Worm (Caenorhabditis elegans) whole organism, midembryonic: ENCODE results near the gene trpl-5.

Experiments used
- T22C8.4 ChIP-seq: fragments of 200-800 bp; sonication (Bioruptor generic); IDR thresholded peaks from 2 replicates; pipeline ENCODE4 v1.3.6; 2022; ENCODE audit warnings: missing genetic modification characterization, missing compliant biosample characterization
- cog-1 ChIP-seq: sonication (generic microtip); optimal IDR thresholded peaks from 2 replicates; lab custom pipeline; 2016; ENCODE audit warnings: missing genetic modification characterization, missing compliant biosample characterization
- flt-1 ChIP-seq: fragments of 200-800 bp; sonication (Bioruptor generic); IDR thresholded peaks from 2 replicates; pipeline ENCODE4 v1.3.6; 2022; ENCODE audit warnings: missing genetic modification characterization, missing compliant biosample characterization
- klf-2 ChIP-seq: fragments of 200-800 bp; sonication (Bioruptor generic); conservative IDR thresholded peaks from 2 replicates; pipeline ENCODE4 v1.3.6; 2022; ENCODE audit warnings: missing genetic modification reagents, missing genetic modification characterization, missing compliant biosample characterization
- med-1 ChIP-seq: sonication (generic microtip); optimal IDR thresholded peaks from 2 replicates; lab custom pipeline; 2017; ENCODE audit warnings: missing genetic modification characterization, mild to moderate bottlenecking, missing compliant biosample characterization, antibody characterized with exemption, missing genetic modification reagents; ENCODE audit not compliant: insufficient read depth
- ref-1 ChIP-seq: fragments of 200-800 bp; sonication (Bioruptor generic); conservative IDR thresholded peaks from 2 replicates; pipeline ENCODE4 v1.3.6; 2022; ENCODE audit warnings: missing genetic modification reagents, missing genetic modification characterization, missing compliant biosample characterization
- tab-1 ChIP-seq: fragments of 200-800 bp; sonication (Bioruptor generic); IDR thresholded peaks from 2 replicates; pipeline ENCODE4 v1.3.6; 2022; ENCODE audit warnings: missing genetic modification characterization, missing compliant biosample characterization
- ztf-23 ChIP-seq: fragments of 200-800 bp; sonication (Bioruptor generic); IDR thresholded peaks from 2 replicates; pipeline ENCODE4 v1.3.6; 2022; ENCODE audit warnings: missing genetic modification reagents, missing genetic modification characterization, missing compliant biosample characterization
- ztf-29 ChIP-seq: fragments of 200-800 bp; sonication (Bioruptor generic); IDR thresholded peaks from 2 replicates; pipeline ENCODE4 v1.3.6; 2022; ENCODE audit warnings: missing genetic modification reagents, missing genetic modification characterization, missing compliant biosample characterization

Gene trpl-5

ce11 chrII:2042447-2042846 lies 48.0 kb downstream of the trpl-5 start, which contains the start of gene bath-20:
bath-20 (minus strand) TSS chrII:2042547.
- TF ChIP-seq ref-1 = no peak
- TF ChIP-seq ztf-23 = no peak
- no peak for TF ChIP-seq tab-1 (GFP tag; lab: Robert Waterston, UW)
- TF ChIP-seq med-1 (GFP tag; lab: Kevin White, UChicago) = no peak
- TF ChIP-seq ztf-29 (GFP tag; lab: Robert Waterston, UW) = no peak
- TF ChIP-seq cog-1 (tag; lab: Kevin White, UChicago) = no peak
- no peak for TF ChIP-seq klf-2 (GFP tag; lab: Robert Waterston, UW)
- TF ChIP-seq flt-1 (GFP tag; lab: Robert Waterston, UW) = no peak
- TF ChIP-seq T22C8.4 = no peak

ce11 chrII:2039288-2039687 lies 51.1 kb downstream of the trpl-5 start, which contains the start of gene bath-19:
bath-19 (minus strand) TSS chrII:2039388.
- no peak for TF ChIP-seq ztf-29 (GFP tag; lab: Robert Waterston, UW)
- TF ChIP-seq T22C8.4 = no peak
